Worm (Caenorhabditis elegans): Measurements from ENCODE around the gene F56F11.2.

F56F11.2 gene

ce11 chrIII:2874144-2874868 is 7.8 kb upstream of the F56F11.2 start, which contains the start of gene klf-1:
Gene klf-1, plus strand, starts transcription at chrIII:2874818.
- TF ChIP-seq flt-1 (GFP tag; IDR thresholded peaks at IDR 0.05): no peak
- TF ChIP-seq med-1 (GFP tag; optimal IDR thresholded peaks at IDR 0.05; ENCODE audit: insufficient read depth): no peak
- no peak for TF ChIP-seq ref-1 (GFP tag; conservative IDR thresholded peaks at IDR 0.05)
- no peak for TF ChIP-seq klf-2 (GFP tag; conservative IDR thresholded peaks at IDR 0.05)
- no peak for TF ChIP-seq T22C8.4 (GFP tag; IDR thresholded peaks at IDR 0.05)
- TF ChIP-seq ztf-29 (GFP tag; IDR thresholded peaks at IDR 0.05): no peak
- TF ChIP-seq cog-1 (tag; optimal IDR thresholded peaks at IDR 0.05): no peak
- no peak for TF ChIP-seq ztf-23 (GFP tag; IDR thresholded peaks at IDR 0.05)
- no peak for TF ChIP-seq tab-1 (GFP tag; IDR thresholded peaks at IDR 0.05)

ce11 chrIII:2875946-2876345 is 6.1 kb upstream of the F56F11.2 start:
- TF ChIP-seq flt-1 (GFP tag; IDR thresholded peaks at IDR 0.05) (no peak), cog-1 (tag; optimal IDR thresholded peaks at IDR 0.05) (no peak), T22C8.4 (GFP tag; IDR thresholded peaks at IDR 0.05) (no peak), tab-1 (GFP tag; IDR thresholded peaks at IDR 0.05) (no peak), ztf-23 (GFP tag; IDR thresholded peaks at IDR 0.05) (no peak), ref-1 (GFP tag; conservative IDR thresholded peaks at IDR 0.05) (no peak), med-1 (GFP tag; optimal IDR thresholded peaks at IDR 0.05; ENCODE audit: insufficient read depth) (no peak), ztf-29 (GFP tag; IDR thresholded peaks at IDR 0.05) (no peak), klf-2 (GFP tag; conservative IDR thresholded peaks at IDR 0.05) (no peak)

- TF ChIP-seq flt-1 (GFP tag; IDR thresholded peaks at IDR 0.05): no peak
- TF ChIP-seq ref-1 (GFP tag; conservative IDR thresholded peaks at IDR 0.05): no peak
- TF ChIP-seq klf-2 (GFP tag; conservative IDR thresholded peaks at IDR 0.05): no peak
- no peak for TF ChIP-seq T22C8.4 (GFP tag; IDR thresholded peaks at IDR 0.05)
- no peak for TF ChIP-seq tab-1 (GFP tag; IDR thresholded peaks at IDR 0.05)
- no peak for TF ChIP-seq med-1 (GFP tag; optimal IDR thresholded peaks at IDR 0.05; ENCODE audit: insufficient read depth)
These were observed 2.4 kb upstream of the F56F11.2 start for ce11 chrIII:2879703-2880102.

- TF ChIP-seq tab-1 (GFP tag; IDR thresholded peaks at IDR 0.05) (no peak), cog-1 (tag; optimal IDR thresholded peaks at IDR 0.05) (no peak), ref-1 (GFP tag; conservative IDR thresholded peaks at IDR 0.05) (no peak), med-1 (GFP tag; optimal IDR thresholded peaks at IDR 0.05; ENCODE audit: insufficient read depth) (no peak), flt-1 (GFP tag; IDR thresholded peaks at IDR 0.05) (no peak), ztf-23 (GFP tag; IDR thresholded peaks at IDR 0.05) (no peak), T22C8.4 (GFP tag; IDR thresholded peaks at IDR 0.05) (no peak), ztf-29 (GFP tag; IDR thresholded peaks at IDR 0.05) (no peak), klf-2 (GFP tag; conservative IDR thresholded peaks at IDR 0.05) (no peak)
These were observed 972 bp upstream of the F56F11.2 start for ce11 chrIII:2881117-2881516.

- TF ChIP-seq ref-1 (GFP tag; conservative IDR thresholded peaks at IDR 0.05) (no peak), tab-1 (GFP tag; IDR thresholded peaks at IDR 0.05) (no peak), med-1 (GFP tag; optimal IDR thresholded peaks at IDR 0.05; ENCODE audit: insufficient read depth) (no peak), cog-1 (tag; optimal IDR thresholded peaks at IDR 0.05) (no peak), ztf-29 (GFP tag; IDR thresholded peaks at IDR 0.05) (no peak), flt-1 (GFP tag; IDR thresholded peaks at IDR 0.05) (no peak), klf-2 (GFP tag; conservative IDR thresholded peaks at IDR 0.05) (no peak), T22C8.4 (GFP tag; IDR thresholded peaks at IDR 0.05) (no peak)
These were observed 9.4 kb downstream of the F56F11.2 start, which contains the start of gene F56F11.1 for ce11 chrIII:2891443-2891842. Gene F56F11.1, plus strand, starts transcription at chrIII:2891743.

- TF ChIP-seq med-1 (GFP tag; optimal IDR thresholded peaks at IDR 0.05; ENCODE audit: insufficient read depth) (no peak), T22C8.4 (GFP tag; IDR thresholded peaks at IDR 0.05) (no peak), klf-2 (GFP tag; conservative IDR thresholded peaks at IDR 0.05) (no peak), ztf-29 (GFP tag; IDR thresholded peaks at IDR 0.05) (no peak), tab-1 (GFP tag; IDR thresholded peaks at IDR 0.05) (no peak), ref-1 (GFP tag; conservative IDR thresholded peaks at IDR 0.05) (no peak), cog-1 (tag; optimal IDR thresholded peaks at IDR 0.05) (no peak), flt-1 (GFP tag; IDR thresholded peaks at IDR 0.05) (no peak), ztf-23 (GFP tag; IDR thresholded peaks at IDR 0.05) (no peak)
These were observed 17.6 kb downstream of the F56F11.2 start for ce11 chrIII:2899705-2900104.

DNA sequence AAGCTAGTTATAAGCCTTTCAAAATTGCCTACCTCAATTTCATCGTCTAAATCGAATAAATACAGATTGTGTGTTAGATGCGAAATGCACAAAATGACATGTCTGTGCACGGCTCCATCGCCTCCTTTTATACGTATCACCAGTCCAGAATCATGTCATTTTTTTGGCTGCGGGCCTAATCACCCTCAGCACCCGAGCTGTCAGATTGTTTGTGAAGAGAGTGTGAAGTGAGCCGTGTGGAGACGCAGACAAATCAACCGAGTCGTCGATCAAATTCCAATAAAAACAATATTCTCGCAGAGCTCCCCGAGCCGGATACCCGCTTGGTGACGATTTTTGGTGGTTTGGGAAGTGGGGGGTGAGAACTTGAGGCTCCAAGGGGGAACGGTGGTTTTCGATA is 19.0 kb downstream of the F56F11.2 start, which contains the start of gene idpa-1:
Gene idpa-1 (minus strand): TSS at position 101 of the 400 bp plus-strand sequence.
- TF ChIP-seq tab-1 (GFP tag; IDR thresholded peaks at IDR 0.05) (no peak), ztf-23 (GFP tag; IDR thresholded peaks at IDR 0.05) (no peak), med-1 (GFP tag; optimal IDR thresholded peaks at IDR 0.05; ENCODE audit: insufficient read depth) (no peak), T22C8.4 (GFP tag; IDR thresholded peaks at IDR 0.05) (no peak), ztf-29 (GFP tag; IDR thresholded peaks at IDR 0.05) (no peak), klf-2 (GFP tag; conservative IDR thresholded peaks at IDR 0.05) (no peak), cog-1 (tag; optimal IDR thresholded peaks at IDR 0.05) (no peak)

DNA sequence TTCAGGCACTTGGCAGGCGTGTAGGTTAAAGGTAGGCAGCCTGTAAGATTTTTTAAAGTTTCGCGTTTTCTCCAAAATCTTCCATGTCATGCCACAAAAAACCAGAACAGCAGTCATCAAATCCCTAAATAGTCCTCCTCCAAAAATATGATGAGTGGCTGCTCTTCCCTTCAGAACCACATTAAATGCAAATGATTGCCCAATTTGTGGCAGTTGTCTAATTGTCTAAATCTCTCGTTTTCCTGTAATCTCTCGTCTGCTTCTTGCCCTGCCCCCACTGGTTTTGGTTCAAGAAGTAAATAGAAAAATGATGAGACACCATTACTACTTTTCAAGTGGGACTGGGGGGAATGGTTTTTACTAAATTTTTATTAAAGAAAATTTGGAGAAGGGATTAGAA is 22.1 kb downstream of the F56F11.2 start:
- TF ChIP-seq ref-1 (GFP tag; conservative IDR thresholded peaks at IDR 0.05) (no peak), cog-1 (tag; optimal IDR thresholded peaks at IDR 0.05) (no peak), ztf-23 (GFP tag; IDR thresholded peaks at IDR 0.05) (no peak), klf-2 (GFP tag; conservative IDR thresholded peaks at IDR 0.05) (no peak), ztf-29 (GFP tag; IDR thresholded peaks at IDR 0.05) (no peak), T22C8.4 (GFP tag; IDR thresholded peaks at IDR 0.05) (no peak), med-1 (GFP tag; optimal IDR thresholded peaks at IDR 0.05; ENCODE audit: insufficient read depth) (no peak), flt-1 (GFP tag; IDR thresholded peaks at IDR 0.05) (no peak), tab-1 (GFP tag; IDR thresholded peaks at IDR 0.05) (no peak)

ce11 chrIII:2907819-2908218 is 25.7 kb downstream of the F56F11.2 start:
- no peak for TF ChIP-seq T22C8.4 (GFP tag; IDR thresholded peaks at IDR 0.05)
- no peak for TF ChIP-seq ztf-23 (GFP tag; IDR thresholded peaks at IDR 0.05)
- no peak for TF ChIP-seq cog-1 (tag; optimal IDR thresholded peaks at IDR 0.05)
- no peak for TF ChIP-seq med-1 (GFP tag; optimal IDR thresholded peaks at IDR 0.05; ENCODE audit: insufficient read depth)
- no peak for TF ChIP-seq ztf-29 (GFP tag; IDR thresholded peaks at IDR 0.05)
- TF ChIP-seq ref-1 (GFP tag; conservative IDR thresholded peaks at IDR 0.05): no peak
- no peak for TF ChIP-seq flt-1 (GFP tag; IDR thresholded peaks at IDR 0.05)
- no peak for TF ChIP-seq klf-2 (GFP tag; conservative IDR thresholded peaks at IDR 0.05)
- no peak for TF ChIP-seq tab-1 (GFP tag; IDR thresholded peaks at IDR 0.05)
